Fruit fly (Drosophila melanogaster) whole organism, embryonic: ENCODE data around the gene Sec13.

Experiments used
- CG10462 ChIP-seq: fragments of 200-800 bp; sonication (Bioruptor generic); optimal IDR thresholded peaks from 2 replicates; lab custom pipeline; 2016; ENCODE audit warnings: missing biosample characterization, missing genetic modification characterization
- CG2120 ChIP-seq: fragments of 200-800 bp; sonication (Bioruptor generic); optimal IDR thresholded peaks from 3 replicates; lab custom pipeline; 2016; ENCODE audit warnings: missing biosample characterization, missing genetic modification characterization
- ERR ChIP-seq: fragments of 200-800 bp; sonication (Bioruptor generic); optimal IDR thresholded peaks from 2 replicates; lab custom pipeline; 2016; ENCODE audit warnings: missing biosample characterization, missing genetic modification characterization

- no peak for TF ChIP-seq CG10462 (GFP tag; lab: Kevin White, UChicago)
- no peak for TF ChIP-seq ERR (GFP tag; lab: Kevin White, UChicago)
- TF ChIP-seq CG2120, result no peak
Observed at dm6 chr3R:23384591-23385260, 28.6 kb downstream of the Sec13 start, which contains the start of gene CG4393.
